Fruit fly (Drosophila melanogaster): Measurements from ENCODE around the gene Gdap1.

Gene Gdap1

dm6 chr3L:5139312-5139711 lies 2.4 kb upstream of the Gdap1 start, which contains the start of the genes Tcs5 and CHMP2B:
TSS of gene Tcs5 (minus strand) at chr3L:5139395.
TSS of gene CHMP2B (plus strand) at chr3L:5139619.
- TF ChIP-seq Dll (optimal IDR thresholded peaks at IDR 0.05) = no peak
- TF ChIP-seq pan (optimal IDR thresholded peaks at IDR 0.05) = no peak
- no peak for TF ChIP-seq CG8478 (optimal IDR thresholded peaks at IDR 0.05)
- TF ChIP-seq psq (optimal IDR thresholded peaks at IDR 0.05) = no peak
- no peak for TF ChIP-seq EcR (GFP tag; optimal IDR thresholded peaks at IDR 0.05)
- TF ChIP-seq usp (GFP tag; optimal IDR thresholded peaks at IDR 0.05) = no peak

DNA sequence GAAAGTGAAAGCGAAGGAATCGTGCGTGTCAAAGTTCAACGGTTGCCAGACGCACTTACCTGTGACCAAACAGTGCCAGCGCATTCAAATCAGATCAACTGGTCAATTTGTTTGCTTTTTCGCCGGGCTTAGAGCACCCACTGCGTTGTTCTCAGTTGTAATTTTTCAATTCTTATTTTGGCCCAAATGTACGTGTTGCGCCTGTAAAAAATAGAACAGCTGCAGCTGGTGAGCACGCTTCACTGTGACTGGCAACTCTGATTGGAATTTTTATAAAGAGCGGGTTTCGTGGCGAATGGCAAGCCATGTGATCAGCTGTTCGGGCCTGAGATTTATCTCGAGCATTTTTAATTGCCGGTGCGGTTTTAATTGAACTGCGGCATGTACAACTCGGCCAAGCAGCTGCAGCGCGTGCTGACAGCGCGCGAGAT lies 4.1 kb downstream of the Gdap1 start, which contains the start of the genes Fitm and AlaRS-m:
Gene Fitm, minus strand, starts transcription at position 250 of the 431 bp plus-strand sequence.
Gene AlaRS-m, plus strand, starts transcription at position 285 of the 431 bp plus-strand sequence.
- TF ChIP-seq usp (GFP tag; optimal IDR thresholded peaks at IDR 0.05) (no peak), Dll (optimal IDR thresholded peaks at IDR 0.05) (no peak), pan (optimal IDR thresholded peaks at IDR 0.05) (no peak)

DNA sequence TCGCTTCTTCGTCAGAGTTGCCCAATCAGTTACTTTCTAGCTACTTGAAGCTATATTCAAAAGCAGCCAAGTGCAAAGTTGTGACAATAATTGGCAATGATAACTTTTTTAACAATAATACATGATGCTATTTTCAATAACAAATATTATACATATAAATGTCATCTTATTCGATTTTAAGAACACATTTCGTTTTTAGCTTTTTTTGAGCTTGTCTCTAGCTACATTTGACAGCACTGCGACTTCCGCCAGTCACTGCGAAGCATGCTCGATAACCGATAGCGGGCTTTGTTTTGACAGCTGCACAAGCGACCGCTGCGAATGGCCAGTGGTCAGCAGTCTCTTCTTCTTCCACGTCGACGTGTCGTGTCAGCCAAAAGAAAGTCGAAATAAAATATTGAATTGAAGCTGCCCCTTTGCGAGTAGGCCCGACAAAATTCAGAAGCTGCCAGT lies 10.6 kb downstream of the Gdap1 start, which contains the start of the genes Gen and Srp54k:
Gene Gen, minus strand, starts transcription at position 23 of the 453 bp plus-strand sequence.
Gene Srp54k, plus strand, starts transcription at position 325 of the 453 bp plus-strand sequence.
- TF ChIP-seq EcR (GFP tag; optimal IDR thresholded peaks at IDR 0.05) = no peak

DNA sequence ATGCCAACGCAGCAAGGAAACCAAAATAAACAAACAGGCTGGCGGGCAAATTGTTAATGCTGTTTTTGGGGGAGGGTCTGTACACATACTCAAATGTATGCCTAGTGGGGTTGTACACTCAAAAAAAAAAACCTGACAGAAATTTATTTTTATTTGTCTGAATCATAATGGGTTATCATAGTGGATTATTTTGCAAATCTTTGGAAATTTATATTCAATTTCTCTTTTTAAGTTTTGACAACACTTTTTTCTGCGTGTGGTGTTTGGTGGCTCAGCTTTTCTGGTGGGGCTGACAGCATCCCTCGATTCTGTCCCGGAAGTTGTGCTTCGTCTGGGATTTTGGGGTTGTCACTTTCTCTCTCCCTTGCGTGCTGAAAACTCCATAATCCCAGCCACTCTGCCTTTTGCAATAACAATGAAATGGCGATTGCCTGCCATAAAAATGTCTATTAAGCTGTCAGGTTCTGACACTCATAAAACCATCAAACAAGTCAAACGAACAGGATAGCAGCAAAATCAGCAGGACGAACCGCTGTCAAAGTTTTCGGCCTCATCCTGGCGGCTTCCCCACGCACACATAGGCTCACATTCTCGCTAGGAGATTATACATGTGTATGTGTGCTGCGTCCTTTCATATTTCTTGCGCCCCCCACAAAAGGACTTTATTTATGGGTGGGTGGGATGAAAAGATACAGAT lies 13.3 kb downstream of the Gdap1 start:
- TF ChIP-seq psq (optimal IDR thresholded peaks at IDR 0.05) (no peak), CG8478 (optimal IDR thresholded peaks at IDR 0.05) (no peak), EcR (GFP tag; optimal IDR thresholded peaks at IDR 0.05) (no peak), usp (GFP tag; optimal IDR thresholded peaks at IDR 0.05) (no peak), pan (optimal IDR thresholded peaks at IDR 0.05) (no peak), Dll (optimal IDR thresholded peaks at IDR 0.05) (no peak)

- TF ChIP-seq EcR (GFP tag; optimal IDR thresholded peaks at IDR 0.05) (no peak), CG8478 (optimal IDR thresholded peaks at IDR 0.05) (no peak), pan (optimal IDR thresholded peaks at IDR 0.05) (no peak), psq (optimal IDR thresholded peaks at IDR 0.05) (no peak), usp (GFP tag; optimal IDR thresholded peaks at IDR 0.05) (no peak), Dll (optimal IDR thresholded peaks at IDR 0.05) (no peak)
Observed at dm6 chr3L:5172470-5172869, 30.7 kb downstream of the Gdap1 start.

DNA sequence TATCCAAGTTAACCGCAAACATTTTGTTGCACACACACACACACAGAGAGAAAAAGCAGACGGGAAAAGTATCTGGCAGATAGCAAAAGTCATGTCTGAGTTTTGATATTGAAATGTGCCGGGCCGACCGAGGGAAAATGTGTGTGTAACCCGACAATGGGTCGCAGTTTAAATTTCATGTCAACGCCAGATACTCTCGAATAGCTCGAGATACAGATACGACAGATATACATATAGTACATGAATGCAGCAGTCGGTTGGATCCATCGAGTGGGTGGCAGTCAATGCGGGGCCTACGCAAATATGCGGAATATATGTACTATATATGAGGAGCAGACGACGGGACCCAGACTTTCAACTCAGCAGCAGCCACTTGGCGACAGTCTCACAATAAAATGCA lies 34.3 kb downstream of the Gdap1 start:
- TF ChIP-seq pan (optimal IDR thresholded peaks at IDR 0.05) (no peak), CG8478 (optimal IDR thresholded peaks at IDR 0.05) (no peak), usp (GFP tag; optimal IDR thresholded peaks at IDR 0.05) (no peak)

DNA sequence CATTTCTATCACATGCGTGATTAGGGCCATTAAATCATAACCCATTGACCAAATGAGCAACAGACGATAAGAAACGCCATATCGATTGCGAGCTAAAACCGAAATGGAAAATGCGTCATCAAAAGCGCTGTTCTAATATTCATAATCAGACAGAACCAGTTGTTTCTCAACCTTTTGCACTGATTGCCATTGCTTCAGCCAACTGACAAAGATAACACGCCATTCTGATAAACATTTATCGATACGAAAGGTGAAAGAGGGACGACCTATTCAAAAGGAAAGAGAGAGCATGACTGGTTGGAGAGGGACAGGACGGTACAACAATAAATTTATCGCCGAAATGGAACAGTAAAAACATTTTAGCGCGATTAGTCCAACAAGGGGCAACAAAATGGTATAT lies 35.0 kb downstream of the Gdap1 start:
- TF ChIP-seq CG8478 (optimal IDR thresholded peaks at IDR 0.05) = no peak

dm6 chr3L:5178903-5179302 lies 37.1 kb downstream of the Gdap1 start:
- TF ChIP-seq pan (optimal IDR thresholded peaks at IDR 0.05) = no peak
- TF ChIP-seq EcR (GFP tag; optimal IDR thresholded peaks at IDR 0.05) = no peak
- TF ChIP-seq Dll (optimal IDR thresholded peaks at IDR 0.05) = no peak
- no peak for TF ChIP-seq psq (optimal IDR thresholded peaks at IDR 0.05)
- no peak for TF ChIP-seq CG8478 (optimal IDR thresholded peaks at IDR 0.05)
- no peak for TF ChIP-seq usp (GFP tag; optimal IDR thresholded peaks at IDR 0.05)

- TF ChIP-seq usp (GFP tag; optimal IDR thresholded peaks at IDR 0.05) (no peak), psq (optimal IDR thresholded peaks at IDR 0.05) (no peak), CG8478 (optimal IDR thresholded peaks at IDR 0.05) (no peak)
Observed at dm6 chr3L:5180179-5180578, 38.4 kb downstream of the Gdap1 start.

DNA sequence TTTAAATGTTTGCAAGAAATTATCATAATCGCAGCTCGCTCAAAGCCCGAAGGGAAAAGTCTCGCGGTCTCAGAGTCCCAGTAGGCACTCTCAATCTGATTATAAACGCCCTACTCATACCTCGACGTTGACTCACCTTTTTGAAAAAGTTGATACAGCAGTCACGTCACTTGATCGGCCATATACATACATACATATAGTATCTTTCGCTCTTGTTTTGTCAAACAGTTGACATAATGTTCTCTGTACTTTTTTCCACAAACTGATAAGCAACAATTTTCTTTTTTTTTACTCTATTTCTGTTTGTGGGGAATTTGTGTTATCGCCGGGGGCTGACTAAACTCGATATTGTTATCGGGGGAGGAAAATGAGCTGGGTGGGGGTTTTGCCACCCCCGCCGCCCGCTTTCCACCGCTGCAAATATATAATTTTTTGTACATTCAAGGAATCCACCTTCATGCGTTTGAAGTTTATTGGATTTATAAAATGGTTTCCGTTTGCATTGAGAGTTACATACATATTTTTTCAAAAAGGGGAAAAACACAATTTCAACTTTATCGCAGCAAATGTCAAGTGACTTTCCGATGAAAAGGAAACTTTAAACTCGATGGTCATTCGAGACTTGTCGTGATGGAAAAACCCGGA lies 39.3 kb downstream of the Gdap1 start:
- TF ChIP-seq psq (optimal IDR thresholded peaks at IDR 0.05) = no peak
- TF ChIP-seq pan (optimal IDR thresholded peaks at IDR 0.05) = no peak
- no peak for TF ChIP-seq CG8478 (optimal IDR thresholded peaks at IDR 0.05)
- TF ChIP-seq Dll (optimal IDR thresholded peaks at IDR 0.05) = no peak
- no peak for TF ChIP-seq EcR (GFP tag; optimal IDR thresholded peaks at IDR 0.05)
- TF ChIP-seq usp (GFP tag; optimal IDR thresholded peaks at IDR 0.05) = no peak

DNA sequence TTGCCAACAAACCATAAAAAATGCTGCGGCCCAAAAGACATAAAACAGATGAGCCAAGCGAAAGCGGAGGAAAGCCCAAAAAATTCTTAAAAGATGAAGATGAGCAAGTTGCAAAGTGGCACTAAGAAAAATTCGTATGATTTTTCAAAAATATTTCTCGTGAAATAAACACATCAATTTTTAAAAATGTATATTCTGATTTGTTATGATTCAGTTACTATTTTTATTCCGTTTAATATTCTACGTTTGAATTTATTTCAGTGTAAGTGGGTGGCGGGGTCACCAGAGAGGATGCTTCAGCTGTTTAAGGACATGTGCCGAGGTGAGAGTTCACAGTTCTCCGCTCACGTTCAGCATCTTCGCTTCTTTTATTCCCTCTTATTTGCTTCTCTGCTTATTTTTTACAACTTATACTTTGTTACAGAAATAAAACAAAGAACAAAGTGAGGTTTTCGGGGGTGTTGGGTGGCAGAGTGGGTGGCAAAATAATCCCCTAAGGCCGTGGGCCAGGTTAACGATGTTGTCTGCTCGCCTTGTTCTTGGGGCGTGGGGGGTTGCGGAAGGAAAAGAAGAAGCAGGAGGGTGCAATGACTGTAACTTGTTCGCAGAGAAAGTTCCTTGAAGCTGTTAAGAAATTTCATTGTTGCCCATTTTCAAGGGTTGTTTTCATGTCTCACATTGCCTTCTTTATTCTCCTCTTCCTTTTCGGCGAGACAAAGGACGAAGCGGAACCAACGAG lies 40.7 kb downstream of the Gdap1 start:
- no peak for TF ChIP-seq pan (optimal IDR thresholded peaks at IDR 0.05)
- no peak for TF ChIP-seq Dll (optimal IDR thresholded peaks at IDR 0.05)

dm6 chr3L:5182994-5183566 lies 41.3 kb downstream of the Gdap1 start:
- TF ChIP-seq usp (GFP tag; optimal IDR thresholded peaks at IDR 0.05) (no peak), Dll (optimal IDR thresholded peaks at IDR 0.05) (no peak), EcR (GFP tag; optimal IDR thresholded peaks at IDR 0.05) (no peak), pan (optimal IDR thresholded peaks at IDR 0.05) (no peak), CG8478 (optimal IDR thresholded peaks at IDR 0.05) (no peak), psq (optimal IDR thresholded peaks at IDR 0.05) (no peak)
